Worm (Caenorhabditis elegans) whole organism, L4 larva: ENCODE data around the gene gpcp-2.

ENCODE experiments used
- D1046.2 ChIP-seq: fragments of 200-800 bp; sonication (Bioruptor generic); IDR thresholded peaks from 2 replicates; pipeline ENCODE4 v1.3.6; 2022; ENCODE audit warnings: missing genetic modification characterization, missing compliant biosample characterization
- F49E8.2 ChIP-seq: sonication (generic microtip); optimal IDR thresholded peaks from 2 replicates; lab custom pipeline; 2016; ENCODE audit warnings: missing compliant biosample characterization, mild to moderate bottlenecking, missing genetic modification characterization, borderline replicate concordance
- T20F7.1 ChIP-seq: fragments of 200-800 bp; sonication (Bioruptor generic); optimal IDR thresholded peaks from 2 replicates; lab custom pipeline; 2018; ENCODE audit warnings: mild to moderate bottlenecking, missing genetic modification characterization, missing compliant biosample characterization
- T26A8.4 ChIP-seq: fragments of 200-800 bp; sonication (Bioruptor generic); IDR thresholded peaks from 2 replicates; pipeline ENCODE4 v1.3.6; 2022; ENCODE audit warnings: missing genetic modification characterization, missing compliant biosample characterization
- Y48G9A.11 ChIP-seq: fragments of 200-800 bp; sonication (Bioruptor generic); IDR thresholded peaks from 2 replicates; pipeline ENCODE4 v1.3.6; 2022; ENCODE audit warnings: missing genetic modification reagents, missing genetic modification characterization, missing compliant biosample characterization
- ZK337.2 ChIP-seq: fragments of 200-800 bp; sonication (Bioruptor generic); IDR thresholded peaks from 2 replicates; pipeline ENCODE4 v1.3.6; 2022; ENCODE audit warnings: missing genetic modification reagents, missing genetic modification characterization, missing compliant biosample characterization
- ZK546.5 ChIP-seq, 2 experiments: sonication (generic microtip); optimal IDR thresholded peaks; 2 replicates each; lab custom pipeline; 2017; ENCODE audit warnings: missing biosample characterization in 2 of 2, missing genetic modification characterization in 2 of 2
- arid-1 ChIP-seq: fragments of 200-800 bp; sonication (Bioruptor generic); conservative IDR thresholded peaks from 2 replicates; pipeline ENCODE4 v1.3.6; 2022; ENCODE audit warnings: missing genetic modification reagents, missing genetic modification characterization, missing compliant biosample characterization
- ceh-44 ChIP-seq: fragments of 200-800 bp; sonication (Bioruptor generic); IDR thresholded peaks from 2 replicates; pipeline ENCODE4 v1.3.6; 2022; ENCODE audit warnings: missing genetic modification reagents, missing genetic modification characterization, missing compliant biosample characterization
- ctbp-1 ChIP-seq: fragments of 200-800 bp; sonication (Bioruptor generic); IDR thresholded peaks from 2 replicates; pipeline ENCODE4 v1.3.6; 2022; ENCODE audit warnings: missing genetic modification reagents, missing genetic modification characterization, missing compliant biosample characterization
- daf-16 ChIP-seq, 3 experiments: sonication (generic microtip); optimal IDR thresholded peaks; 2 replicates each; lab custom pipeline; 2016 to 2017; ENCODE audit warnings: missing genetic modification characterization in 3 of 3, missing genetic modification reagents in 3 of 3, mild to moderate bottlenecking in 2 of 3, missing compliant biosample characterization in 2 of 3, missing biosample characterization in 1 of 3, moderate library complexity in 1 of 3
- dmd-6 ChIP-seq: fragments of 200-800 bp; sonication (Bioruptor generic); IDR thresholded peaks from 2 replicates; pipeline ENCODE4 v1.3.6; 2022; ENCODE audit warnings: missing genetic modification reagents, missing genetic modification characterization, missing compliant biosample characterization
- dmd-8 ChIP-seq: fragments of 200-800 bp; sonication (Bioruptor generic); IDR thresholded peaks from 2 replicates; pipeline ENCODE4 v1.3.6; 2022; ENCODE audit warnings: missing genetic modification characterization, missing compliant biosample characterization
- dpl-1 ChIP-seq: fragments of 150-350 bp; optimal IDR thresholded peaks from 2 replicates; lab custom pipeline; 2014; ENCODE audit warnings: missing biosample characterization, missing genetic modification reagents, missing genetic modification characterization
- dve-1 ChIP-seq: sonication (generic microtip); optimal IDR thresholded peaks from 2 replicates; lab custom pipeline; 2017; ENCODE audit warnings: antibody characterized with exemption, mild to moderate bottlenecking, missing genetic modification characterization, missing compliant biosample characterization; ENCODE audit not compliant: insufficient read depth
- egl-43 ChIP-seq: fragments of 200-800 bp; sonication (Bioruptor generic); IDR thresholded peaks from 2 replicates; pipeline ENCODE4 v1.3.6; 2022; ENCODE audit warnings: missing genetic modification reagents, missing genetic modification characterization, missing compliant biosample characterization
- fkh-10 ChIP-seq: fragments of 150-350 bp; optimal IDR thresholded peaks from 2 replicates; lab custom pipeline; 2014; ENCODE audit warnings: missing biosample characterization, missing genetic modification reagents, missing genetic modification characterization
- hif-1 ChIP-seq, 2 experiments: sonication (generic microtip); optimal IDR thresholded peaks; 2 replicates each; lab custom pipeline; 2016 to 2017; ENCODE audit warnings: missing compliant biosample characterization in 2 of 2, missing genetic modification characterization in 2 of 2, missing genetic modification reagents in 2 of 2, missing genotype in 2 of 2, mild to moderate bottlenecking in 1 of 2
- hlh-11 ChIP-seq: fragments of 200-800 bp; sonication (Bioruptor generic); optimal IDR thresholded peaks from 2 replicates; lab custom pipeline; 2018; ENCODE audit warnings: mild to moderate bottlenecking, missing genetic modification characterization, missing compliant biosample characterization
- hlh-30 ChIP-seq: sonication (generic microtip); optimal IDR thresholded peaks from 2 replicates; lab custom pipeline; 2017; ENCODE audit warnings: antibody characterized with exemption, mild to moderate bottlenecking, missing genetic modification characterization, missing compliant biosample characterization; ENCODE audit not compliant: insufficient read depth
- hmg-1.1 ChIP-seq: fragments of 200-800 bp; sonication (Bioruptor generic); IDR thresholded peaks from 2 replicates; pipeline ENCODE4 v1.3.6; 2022; ENCODE audit warnings: missing genetic modification reagents, missing genetic modification characterization, missing compliant biosample characterization
- lim-7 ChIP-seq: fragments of 200-800 bp; sonication (Bioruptor generic); IDR thresholded peaks from 2 replicates; pipeline ENCODE4 v1.3.6; 2022; ENCODE audit warnings: missing genetic modification characterization, missing compliant biosample characterization
- lin-38 ChIP-seq: fragments of 200-800 bp; sonication (Bioruptor generic); IDR thresholded peaks from 2 replicates; pipeline ENCODE4 v1.3.6; 2022; ENCODE audit warnings: missing genetic modification reagents, missing genetic modification characterization, missing compliant biosample characterization
- lsy-2 ChIP-seq, 2 experiments: fragments of 150-350 bp in 1 of 2; sonication (generic microtip) in 1 of 2; optimal IDR thresholded peaks; 2 replicates each; lab custom pipeline; 2014 to 2017; ENCODE audit warnings: missing biosample characterization in 2 of 2, missing genetic modification characterization in 2 of 2
- mep-1 ChIP-seq: fragments of 150-350 bp; sonication (generic microtip); optimal IDR thresholded peaks from 3 replicates; lab custom pipeline; 2014; ENCODE audit warnings: missing biosample characterization, missing genetic modification characterization
- mes-2 ChIP-seq: sonication (generic microtip); optimal IDR thresholded peaks from 2 replicates; lab custom pipeline; 2016; ENCODE audit warnings: missing genotype, mild to moderate bottlenecking, missing genetic modification characterization, missing compliant biosample characterization; ENCODE audit not compliant: poor library complexity, severe bottlenecking
- mxl-3 ChIP-seq: fragments of 200-800 bp; sonication (Bioruptor generic); optimal IDR thresholded peaks from 2 replicates; lab custom pipeline; 2018; ENCODE audit warnings: mild to moderate bottlenecking, missing genetic modification characterization, missing compliant biosample characterization
- nhr-102 ChIP-seq: sonication (generic microtip); optimal IDR thresholded peaks from 2 replicates; lab custom pipeline; 2016; ENCODE audit warnings: mild to moderate bottlenecking, missing genetic modification characterization, moderate library complexity, missing compliant biosample characterization
- nhr-25 ChIP-seq: sonication (generic microtip); optimal IDR thresholded peaks from 2 replicates; lab custom pipeline; 2017; ENCODE audit warnings: missing genetic modification characterization, mild to moderate bottlenecking, missing compliant biosample characterization, antibody characterized with exemption, moderate library complexity, borderline replicate concordance; ENCODE audit not compliant: insufficient read depth
- nhr-28 ChIP-seq: fragments of 150-350 bp; optimal IDR thresholded peaks from 2 replicates; lab custom pipeline; 2014; ENCODE audit warnings: missing biosample characterization, missing genetic modification characterization
- nhr-48 ChIP-seq: sonication (generic microtip); optimal IDR thresholded peaks from 2 replicates; lab custom pipeline; 2016; ENCODE audit warnings: mild to moderate bottlenecking, missing genetic modification characterization, missing compliant biosample characterization
- nhr-6 ChIP-seq: fragments of 150-350 bp; optimal IDR thresholded peaks from 2 replicates; lab custom pipeline; 2014; ENCODE audit warnings: missing biosample characterization, missing genetic modification characterization
- nhr-76 ChIP-seq: fragments of 150-350 bp; optimal IDR thresholded peaks from 2 replicates; lab custom pipeline; 2014; ENCODE audit warnings: missing biosample characterization, missing genetic modification characterization
- nhr-77 ChIP-seq: fragments of 150-350 bp; optimal IDR thresholded peaks from 2 replicates; lab custom pipeline; 2014; ENCODE audit warnings: missing biosample characterization, missing genetic modification characterization
- pha-4 ChIP-seq, 2 experiments: fragments of 150-350 bp in 1 of 2; fragments of 200-800 bp in 1 of 2; sonication (Bioruptor generic) in 1 of 2; IDR thresholded peaks in 1 of 2; optimal IDR thresholded peaks in 1 of 2; 2 replicates each; pipeline versions ENCODE4 v1.3.6 to Lab custom; 2014 to 2022; ENCODE audit warnings: missing genetic modification characterization in 2 of 2, missing genetic modification reagents in 2 of 2, missing biosample characterization in 1 of 2, missing compliant biosample characterization in 1 of 2
- pqm-1 ChIP-seq: sonication (generic microtip); optimal IDR thresholded peaks from 2 replicates; lab custom pipeline; 2017; ENCODE audit warnings: missing biosample characterization, missing genetic modification characterization
- rbr-2 ChIP-seq: sonication (generic microtip); optimal IDR thresholded peaks from 2 replicates; lab custom pipeline; 2016; ENCODE audit warnings: missing genotype, missing genetic modification characterization, missing compliant biosample characterization
- sdz-12 ChIP-seq: fragments of 200-800 bp; sonication (Bioruptor generic); optimal IDR thresholded peaks from 2 replicates; lab custom pipeline; 2018; ENCODE audit warnings: mild to moderate bottlenecking, missing genetic modification characterization, missing compliant biosample characterization
- tra-1 ChIP-seq: fragments of 200-800 bp; sonication (Bioruptor generic); IDR thresholded peaks from 2 replicates; pipeline ENCODE4 v1.3.6; 2022; ENCODE audit warnings: missing genetic modification reagents, missing genetic modification characterization, missing compliant biosample characterization
- unc-130 ChIP-seq: sonication (generic microtip); optimal IDR thresholded peaks from 2 replicates; lab custom pipeline; 2016; ENCODE audit warnings: missing genetic modification reagents, missing genetic modification characterization, missing compliant biosample characterization
- vab-7 ChIP-seq: fragments of 200-800 bp; sonication (Bioruptor generic); IDR thresholded peaks from 2 replicates; pipeline ENCODE4 v1.3.6; 2022; ENCODE audit warnings: missing genetic modification reagents, missing genetic modification characterization, missing compliant biosample characterization
- zip-11 ChIP-seq: fragments of 200-800 bp; sonication (Bioruptor generic); IDR thresholded peaks from 2 replicates; pipeline ENCODE4 v1.3.6; 2022; ENCODE audit warnings: missing genetic modification characterization, missing compliant biosample characterization

The gpcp-2 gene

DNA sequence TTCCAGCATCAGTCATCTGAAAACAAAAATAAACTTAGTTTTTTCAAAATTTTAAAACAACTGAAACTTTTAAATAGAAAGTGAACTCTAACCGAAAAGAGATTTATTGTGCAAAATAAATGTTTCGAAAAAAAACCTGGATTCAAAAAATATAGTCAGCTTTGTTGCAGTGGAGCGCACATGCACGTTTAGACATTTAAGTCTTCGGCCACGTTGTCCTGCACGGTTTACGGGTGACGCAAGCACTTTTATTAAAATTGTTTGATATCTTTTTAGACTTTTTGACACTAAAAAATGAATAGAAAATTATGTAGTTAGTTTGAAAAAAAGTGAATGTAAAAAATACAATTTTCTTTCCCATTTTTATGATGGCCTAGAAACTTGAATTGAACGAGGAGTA, 33.8 kb downstream of the gpcp-2 start, which contains the start of the genes ubh-4 and algn-6:
ubh-4 (minus strand) TSS at position 182 of the 400 bp plus-strand sequence.
algn-6 (plus strand) TSS at position 387 of the 400 bp plus-strand sequence.
- TF ChIP-seq rbr-2 (tag; lab: Kevin White, UChicago), result peak; percentile 36
- no peak for TF ChIP-seq dmd-8 (GFP tag; lab: Robert Waterston, UW)
- no peak for TF ChIP-seq nhr-76 (tag; lab: Kevin White, UChicago)
- peak; percentile 63 for TF ChIP-seq dpl-1 (GFP tag; lab: Kevin White, UChicago)
- peak; percentile 17 for TF ChIP-seq pqm-1
- peak; percentile 96 for TF ChIP-seq unc-130 (GFP tag; lab: Kevin White, UChicago)
- TF ChIP-seq lim-7 (GFP tag; lab: Robert Waterston, UW), result no peak
- no peak for TF ChIP-seq F49E8.2 (tag; lab: Kevin White, UChicago)
- peak in 1 of 2 experiments; percentile 83 for TF ChIP-seq hif-1 (tag; optimal IDR thresholded peaks at IDR 0.05; lab: Kevin White, UChicago)
- TF ChIP-seq pha-4 (GFP tag; IDR thresholded peaks at IDR 0.05; lab: Robert Waterston, UW), result no peak
- peak; percentile 8 for TF ChIP-seq pha-4 (tag; optimal IDR thresholded peaks at IDR 0.05; lab: Kevin White, UChicago)
- TF ChIP-seq sdz-12 (GFP tag; lab: Kevin White, UChicago), result no peak
- no peak for TF ChIP-seq nhr-102 (tag; lab: Kevin White, UChicago)
- TF ChIP-seq dmd-6, result peak; percentile 27; the same call in 1 of the 2 replicates
- peak; percentile 48 for TF ChIP-seq nhr-77
- 0 out of 2 replicates have a peak, but pooled peaks have one; percentile 19 for TF ChIP-seq hmg-1.1 (GFP tag; lab: Robert Waterston, UW)
- no peak for TF ChIP-seq D1046.2 (GFP tag; lab: Robert Waterston, UW)
- no peak for TF ChIP-seq fkh-10 (GFP tag; lab: Kevin White, UChicago)
- no peak for TF ChIP-seq ceh-44 (GFP tag; lab: Robert Waterston, UW)
- TF ChIP-seq Y48G9A.11 (GFP tag; lab: Robert Waterston, UW), result peak; percentile 34; the same call in 1 of the 2 replicates
- no peak for TF ChIP-seq arid-1 (GFP tag; lab: Robert Waterston, UW)
- TF ChIP-seq mes-2 (tag; lab: Kevin White, UChicago), result peak; percentile 95
- TF ChIP-seq vab-7, result 0 out of 2 replicates have a peak, but pooled peaks have one; percentile 22
- peak; percentile 38 for TF ChIP-seq mxl-3
- TF ChIP-seq lsy-2 (tag; optimal IDR thresholded peaks at IDR 0.05; lab: Kevin White, UChicago), result peak; percentile 38 to 95
- peak; percentile 12 for TF ChIP-seq hlh-30 (tag; lab: Kevin White, UChicago)
- peak; percentile 36 for TF ChIP-seq hlh-11 (tag; lab: Kevin White, UChicago)
- no peak for TF ChIP-seq ZK546.5 (tag; optimal IDR thresholded peaks at IDR 0.05; lab: Kevin White, UChicago)
- TF ChIP-seq tra-1 (GFP tag; lab: Robert Waterston, UW), result no peak
- TF ChIP-seq daf-16 (GFP tag; optimal IDR thresholded peaks at IDR 0.05; lab: Kevin White, UChicago), result no peak
- TF ChIP-seq daf-16 (tag; optimal IDR thresholded peaks at IDR 0.05; lab: Kevin White, UChicago), result peak; percentile 38
- no peak for TF ChIP-seq T26A8.4 (GFP tag; lab: Robert Waterston, UW)
- TF ChIP-seq nhr-48, result no peak
- TF ChIP-seq T20F7.1, result peak; percentile 90
- peak; percentile 80 for TF ChIP-seq nhr-6
- TF ChIP-seq nhr-28 (tag; lab: Kevin White, UChicago), result peak; percentile 65
- TF ChIP-seq zip-11 (GFP tag; lab: Robert Waterston, UW), result no peak
- peak; percentile 48 for TF ChIP-seq dve-1 (tag; lab: Kevin White, UChicago)
- 0 out of 2 replicates have a peak, but pooled peaks have one; percentile 4 for TF ChIP-seq ZK337.2
- peak; percentile 57 for TF ChIP-seq mep-1 (tag; lab: Kevin White, UChicago)
- TF ChIP-seq ctbp-1 (GFP tag; lab: Robert Waterston, UW), result no peak
- TF ChIP-seq lin-38 (GFP tag; lab: Robert Waterston, UW), result peak; percentile 95
- no peak for TF ChIP-seq egl-43 (GFP tag; lab: Robert Waterston, UW)
- no peak for TF ChIP-seq nhr-25 (tag; lab: Kevin White, UChicago)
